Worm (Caenorhabditis elegans) whole organism, L3 larva: ENCODE data around the gene gpx-7.

Source experiments
- R02D3.7 ChIP-seq: fragments of 150-350 bp; optimal IDR thresholded peaks from 2 replicates; lab custom pipeline; 2014; ENCODE audit warnings: missing biosample characterization, missing genetic modification characterization
- ZK546.5 ChIP-seq: sonication (generic microtip); optimal IDR thresholded peaks from 2 replicates; lab custom pipeline; 2017; ENCODE audit warnings: missing biosample characterization, missing genetic modification characterization
- ama-1 ChIP-seq: fragments of 150-350 bp; optimal IDR thresholded peaks from 2 replicates; lab custom pipeline; 2018
- ceh-16 ChIP-seq: sonication (generic microtip); optimal IDR thresholded peaks from 2 replicates; lab custom pipeline; 2017; ENCODE audit warnings: missing biosample characterization, missing genetic modification characterization
- ceh-28 ChIP-seq: fragments of 150-350 bp; optimal IDR thresholded peaks from 2 replicates; lab custom pipeline; 2014; ENCODE audit warnings: missing biosample characterization, missing genetic modification reagents, missing genetic modification characterization
- ceh-82 ChIP-seq: fragments of 150-350 bp; optimal IDR thresholded peaks from 2 replicates; lab custom pipeline; 2014; ENCODE audit warnings: missing biosample characterization, missing genetic modification characterization
- ceh-9 ChIP-seq: sonication (generic microtip); optimal IDR thresholded peaks from 2 replicates; lab custom pipeline; 2018; ENCODE audit warnings: missing biosample characterization, missing genetic modification characterization
- daf-12 ChIP-seq: fragments of 150-350 bp; optimal IDR thresholded peaks from 2 replicates; lab custom pipeline; 2014; ENCODE audit warnings: missing biosample characterization, missing genetic modification reagents, missing genetic modification characterization
- egl-27 ChIP-seq: sonication (generic microtip); optimal IDR thresholded peaks from 4 replicates; lab custom pipeline; 2017; ENCODE audit warnings: missing biosample characterization, missing genetic modification reagents, missing genetic modification characterization
- egl-5 ChIP-seq: fragments of 150-350 bp; optimal IDR thresholded peaks from 2 replicates; lab custom pipeline; 2017; ENCODE audit warnings: missing biosample characterization, missing genetic modification reagents, missing genetic modification characterization, inconsistent platforms
- elt-1 ChIP-seq: fragments of 150-350 bp; optimal IDR thresholded peaks from 2 replicates; lab custom pipeline; 2014; ENCODE audit warnings: missing biosample characterization, missing genetic modification characterization
- elt-2 ChIP-seq: sonication (generic microtip); optimal IDR thresholded peaks from 2 replicates; lab custom pipeline; 2016; ENCODE audit warnings: missing genetic modification reagents, mild to moderate bottlenecking, missing genetic modification characterization, missing compliant biosample characterization
- eor-1 ChIP-seq, 2 experiments: fragments of 150-350 bp; optimal IDR thresholded peaks; 2 replicates each; lab custom pipeline; 2014 to 2018; ENCODE audit warnings: missing biosample characterization in 2 of 2, missing genetic modification characterization in 2 of 2
- fkh-10 ChIP-seq: sonication (generic microtip); optimal IDR thresholded peaks from 2 replicates; lab custom pipeline; 2017; ENCODE audit warnings: missing biosample characterization, missing genetic modification reagents, missing genetic modification characterization
- fos-1 ChIP-seq: fragments of 150-350 bp; optimal IDR thresholded peaks from 2 replicates; lab custom pipeline; 2014; ENCODE audit warnings: missing biosample characterization, missing genetic modification characterization
- hmg-11 ChIP-seq: sonication (generic microtip); optimal IDR thresholded peaks from 2 replicates; lab custom pipeline; 2016; ENCODE audit warnings: missing genetic modification characterization, missing compliant biosample characterization
- jun-1 ChIP-seq: fragments of 150-350 bp; optimal IDR thresholded peaks from 2 replicates; lab custom pipeline; 2014; ENCODE audit warnings: missing biosample characterization, missing genetic modification reagents, missing genetic modification characterization
- lin-15B ChIP-seq: fragments of 150-350 bp; optimal IDR thresholded peaks from 2 replicates; lab custom pipeline; 2014; ENCODE audit warnings: missing biosample characterization, missing genetic modification characterization
- lin-39 ChIP-seq: fragments of 150-350 bp; optimal IDR thresholded peaks from 2 replicates; lab custom pipeline; 2018; ENCODE audit warnings: missing biosample characterization, missing genetic modification reagents, missing genetic modification characterization
- lsy-12 ChIP-seq: sonication (generic microtip); optimal IDR thresholded peaks from 2 replicates; lab custom pipeline; 2016; ENCODE audit warnings: mild to moderate bottlenecking, missing genetic modification characterization, missing compliant biosample characterization
- mml-1 ChIP-seq: fragments of 150-350 bp; sonication (generic microtip); optimal IDR thresholded peaks from 3 replicates; lab custom pipeline; 2014; ENCODE audit warnings: missing biosample characterization, missing genetic modification characterization
- nfya-1 ChIP-seq: sonication (generic microtip); optimal IDR thresholded peaks from 2 replicates; lab custom pipeline; 2017; ENCODE audit warnings: missing genetic modification characterization, mild to moderate bottlenecking, missing compliant biosample characterization, antibody characterized with exemption, moderate library complexity; ENCODE audit not compliant: insufficient read depth
- nhr-12 ChIP-seq: fragments of 150-350 bp; optimal IDR thresholded peaks from 2 replicates; lab custom pipeline; 2014; ENCODE audit warnings: missing biosample characterization, missing genetic modification characterization
- nhr-23 ChIP-seq: fragments of 150-350 bp; optimal IDR thresholded peaks from 2 replicates; lab custom pipeline; 2014; ENCODE audit warnings: missing biosample characterization, missing genetic modification reagents, missing genetic modification characterization
- nhr-237 ChIP-seq: fragments of 150-350 bp; optimal IDR thresholded peaks from 2 replicates; lab custom pipeline; 2014; ENCODE audit warnings: missing biosample characterization, missing genetic modification characterization
- nhr-25 ChIP-seq: sonication (generic microtip); optimal IDR thresholded peaks from 2 replicates; lab custom pipeline; 2017; ENCODE audit warnings: missing biosample characterization, missing genetic modification characterization
- nhr-28 ChIP-seq: fragments of 150-350 bp; optimal IDR thresholded peaks from 2 replicates; lab custom pipeline; 2014; ENCODE audit warnings: missing biosample characterization, missing genetic modification characterization
- nhr-43 ChIP-seq: sonication (generic microtip); optimal IDR thresholded peaks from 2 replicates; lab custom pipeline; 2016; ENCODE audit warnings: mild to moderate bottlenecking, missing genetic modification characterization, missing compliant biosample characterization; ENCODE audit not compliant: poor library complexity, severe bottlenecking
- nhr-76 ChIP-seq: fragments of 150-350 bp; sonication (generic microtip); optimal IDR thresholded peaks from 5 replicates; lab custom pipeline; 2014; ENCODE audit warnings: missing biosample characterization, missing genetic modification characterization
- nhr-77 ChIP-seq: fragments of 150-350 bp; optimal IDR thresholded peaks from 2 replicates; lab custom pipeline; 2014; ENCODE audit warnings: missing biosample characterization, missing genetic modification characterization
- pha-4 ChIP-seq: fragments of 150-350 bp; optimal IDR thresholded peaks from 2 replicates; lab custom pipeline; 2014; ENCODE audit warnings: missing biosample characterization, missing genetic modification reagents, missing genetic modification characterization
- pqm-1 ChIP-seq: fragments of 150-350 bp; optimal IDR thresholded peaks from 2 replicates; lab custom pipeline; 2017; ENCODE audit warnings: missing biosample characterization, missing genetic modification characterization, inconsistent platforms
- sea-2 ChIP-seq: fragments of 150-350 bp; sonication (generic microtip); optimal IDR thresholded peaks from 4 replicates; lab custom pipeline; 2014; ENCODE audit warnings: missing biosample characterization, missing genetic modification reagents, missing genetic modification characterization
- skn-1 ChIP-seq: fragments of 150-350 bp; optimal IDR thresholded peaks from 2 replicates; lab custom pipeline; 2014; ENCODE audit warnings: missing biosample characterization, missing genetic modification characterization
- snpc-4 ChIP-seq: fragments of 150-350 bp; optimal IDR thresholded peaks from 2 replicates; lab custom pipeline; 2014; ENCODE audit warnings: missing biosample characterization, missing genetic modification characterization
- unc-39 ChIP-seq: sonication (generic microtip); optimal IDR thresholded peaks from 4 replicates; lab custom pipeline; 2017; ENCODE audit warnings: missing biosample characterization, missing genetic modification characterization
- unc-62 ChIP-seq: fragments of 150-350 bp; sonication (generic microtip); optimal IDR thresholded peaks from 4 replicates; lab custom pipeline; 2014; ENCODE audit warnings: missing biosample characterization, missing genetic modification reagents, missing genetic modification characterization
- zag-1 ChIP-seq: fragments of 150-350 bp; optimal IDR thresholded peaks from 2 replicates; lab custom pipeline; 2014; ENCODE audit warnings: missing biosample characterization, missing genetic modification characterization
- ztf-11 ChIP-seq: fragments of 150-350 bp; optimal IDR thresholded peaks from 2 replicates; lab custom pipeline; 2014; ENCODE audit warnings: missing biosample characterization, missing genetic modification characterization
- ztf-4 ChIP-seq: fragments of 150-350 bp; optimal IDR thresholded peaks from 2 replicates; lab custom pipeline; 2014; ENCODE audit warnings: missing biosample characterization, missing genetic modification characterization

The gpx-7 gene

ce11 chrX:7787885-7788353 lies 11.7 kb downstream of the gpx-7 start, which contains the start of gene ZK154.5:
TSS of gene ZK154.5 (minus strand) at chrX:7787935.
- no peak for TF ChIP-seq ceh-82 (tag; lab: Kevin White, UChicago)
- no peak for TF ChIP-seq lsy-12 (tag; lab: Kevin White, UChicago)
- TF ChIP-seq nhr-23 (tag; lab: Kevin White, UChicago), result peak; percentile 43
- peak; percentile 6 for TF ChIP-seq pqm-1 (tag; lab: Kevin White, UChicago)
- TF ChIP-seq elt-2, result peak; percentile 37
- TF ChIP-seq nhr-28 (tag; lab: Kevin White, UChicago), result no peak
- TF ChIP-seq ceh-28 (tag; lab: Kevin White, UChicago), result peak; percentile 45
- TF ChIP-seq nfya-1 (tag; lab: Kevin White, UChicago), result peak; percentile 51
- TF ChIP-seq pha-4 (tag; lab: Kevin White, UChicago), result peak; percentile 72
- peak; percentile 29 for TF ChIP-seq lin-15B
- TF ChIP-seq lin-39, result peak; percentile 53
- TF ChIP-seq hmg-11 (tag; lab: Kevin White, UChicago), result peak; percentile 62
- TF ChIP-seq nhr-43 (tag; lab: Kevin White, UChicago), result peak; percentile 13
- TF ChIP-seq fkh-10, result no peak
- TF ChIP-seq nhr-25 (tag; lab: Kevin White, UChicago), result peak; percentile 43
- no peak for TF ChIP-seq jun-1 (tag; lab: Kevin White, UChicago)

- TF ChIP-seq ztf-11 (tag; lab: Kevin White, UChicago) (no peak), ama-1 (lab: Kevin White, UChicago) (no peak), lin-15B (peak; percentile 11), unc-62 (no peak), unc-39 (tag; lab: Kevin White, UChicago) (no peak), nfya-1 (tag; lab: Kevin White, UChicago) (peak; percentile 74), ceh-28 (tag; lab: Kevin White, UChicago) (peak; percentile 41), hmg-11 (tag; lab: Kevin White, UChicago) (peak; percentile 77), snpc-4 (tag; lab: Kevin White, UChicago) (no peak), nhr-25 (tag; lab: Kevin White, UChicago) (no peak), lin-39 (peak; percentile 51), nhr-76 (tag; lab: Kevin White, UChicago) (no peak), egl-5 (peak; percentile 25), ceh-9 (tag; lab: Kevin White, UChicago) (no peak), elt-2 (peak; percentile 36), fkh-10 (no peak), nhr-12 (tag; lab: Kevin White, UChicago) (no peak), elt-1 (tag; lab: Kevin White, UChicago) (no peak), ZK546.5 (tag; lab: Kevin White, UChicago) (no peak), ztf-4 (tag; lab: Kevin White, UChicago) (no peak), lsy-12 (tag; lab: Kevin White, UChicago) (no peak), mml-1 (tag; lab: Kevin White, UChicago) (no peak), pha-4 (tag; lab: Kevin White, UChicago) (peak; percentile 91), fos-1 (no peak), sea-2 (GFP tag; lab: Kevin White, UChicago) (no peak), nhr-77 (tag; lab: Kevin White, UChicago) (no peak), egl-27 (tag; lab: Kevin White, UChicago) (no peak), zag-1 (tag; lab: Kevin White, UChicago) (no peak), R02D3.7 (tag; lab: Kevin White, UChicago) (no peak), nhr-43 (tag; lab: Kevin White, UChicago) (peak; percentile 33)
- TF ChIP-seq, all 47 proteins: peak for 9
These were observed 17.2 kb downstream of the gpx-7 start, which contains the start of gene ZK154.4 for ce11 chrX:7782389-7782788. TSS of gene ZK154.4 (minus strand) at chrX:7782415.

DNA sequence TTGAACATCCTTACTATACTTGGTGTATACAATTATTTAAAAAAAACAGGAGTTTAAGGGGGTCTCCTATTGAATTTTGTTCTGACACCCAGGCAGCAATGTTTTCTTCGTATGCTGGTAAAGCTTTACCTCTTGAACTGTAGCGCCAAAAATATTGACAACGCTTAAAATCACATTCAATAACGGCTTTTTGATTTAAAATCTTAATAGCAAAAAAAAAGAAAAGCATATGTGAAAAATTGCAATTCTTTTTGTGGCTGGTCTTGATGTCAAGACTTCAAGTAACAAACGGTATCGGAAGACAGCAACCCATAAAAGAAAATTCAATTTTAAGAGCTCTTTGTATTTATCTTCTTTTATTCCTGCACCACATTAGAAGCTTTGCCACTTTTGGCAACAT lies 17.8 kb downstream of the gpx-7 start:
- no peak for TF ChIP-seq nfya-1 (tag; lab: Kevin White, UChicago)
- TF ChIP-seq ceh-82 (tag; lab: Kevin White, UChicago), result no peak
- TF ChIP-seq snpc-4 (tag; lab: Kevin White, UChicago), result no peak
- TF ChIP-seq lin-39, result no peak
- TF ChIP-seq ceh-28 (tag; lab: Kevin White, UChicago), result no peak
- no peak for TF ChIP-seq egl-27 (tag; lab: Kevin White, UChicago)
- TF ChIP-seq eor-1 (tag; optimal IDR thresholded peaks at IDR 0.05; lab: Kevin White, UChicago), result no peak
- no peak for TF ChIP-seq skn-1 (tag; lab: Kevin White, UChicago)
- no peak for TF ChIP-seq daf-12 (tag; lab: Kevin White, UChicago)
- no peak for TF ChIP-seq egl-5
- no peak for TF ChIP-seq ZK546.5 (tag; lab: Kevin White, UChicago)
- TF ChIP-seq ceh-16 (tag; lab: Kevin White, UChicago), result no peak
- TF ChIP-seq nhr-77 (tag; lab: Kevin White, UChicago), result no peak
- no peak for TF ChIP-seq nhr-43 (tag; lab: Kevin White, UChicago)
- no peak for TF ChIP-seq pha-4 (tag; lab: Kevin White, UChicago)
- no peak for TF ChIP-seq nhr-237
- TF ChIP-seq nhr-76 (tag; lab: Kevin White, UChicago), result no peak
- no peak for TF ChIP-seq mml-1 (tag; lab: Kevin White, UChicago)
- TF ChIP-seq elt-2, result no peak
- TF ChIP-seq, all 47 proteins: peak for 0
